Fruit fly (Drosophila melanogaster): Measurements from ENCODE around the gene msd5.

The msd5 gene

DNA sequence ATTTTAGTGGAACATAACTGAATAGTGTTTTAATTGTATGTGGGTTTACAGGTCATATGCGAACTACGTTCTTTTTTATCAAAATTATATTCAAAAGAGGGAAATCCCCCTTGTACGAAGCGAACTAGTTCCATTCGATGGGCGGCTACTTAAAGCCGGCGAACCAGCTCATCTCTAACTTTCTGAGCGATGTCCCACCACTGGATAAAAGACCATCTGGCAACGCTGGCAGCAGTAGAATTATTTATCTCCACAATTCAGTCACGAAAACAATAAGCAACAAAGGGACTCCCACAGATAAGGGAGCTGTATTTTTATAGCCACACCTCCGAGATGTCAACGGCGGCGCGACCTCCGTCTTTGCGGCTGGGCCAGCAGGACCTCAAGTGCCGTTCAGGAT, 37.3 kb downstream of the msd5 start, which contains the start of gene Rabex-5 (continued):
- peak; percentile 39; the same call in 1 of the 3 replicates for TF ChIP-seq zen2 (GFP tag; IDR thresholded peaks at IDR 0.05; ENCODE audit: partially characterized antibody)
- no peak for TF ChIP-seq h (optimal IDR thresholded peaks at IDR 0.05)
- TF ChIP-seq unc-4 (GFP tag; IDR thresholded peaks at IDR 0.05; ENCODE audit: partially characterized antibody), result peak; percentile 85
- TF ChIP-seq chn (GFP tag; optimal IDR thresholded peaks at IDR 0.05), result peak; percentile 37
- TF ChIP-seq CG4730 (GFP tag; IDR thresholded peaks at IDR 0.05), result no peak
- no peak for TF ChIP-seq CG30020 (tag; optimal IDR thresholded peaks at IDR 0.05)
- TF ChIP-seq CG12744 (GFP tag; optimal IDR thresholded peaks at IDR 0.05), result no peak
- no peak for TF ChIP-seq toy (GFP tag; IDR thresholded peaks at IDR 0.05)
- peak; percentile 73 for TF ChIP-seq CG1603 (tag; optimal IDR thresholded peaks at IDR 0.05)
- TF ChIP-seq mam (GFP tag; optimal IDR thresholded peaks at IDR 0.05), result peak; percentile 54
- TF ChIP-seq CG10274 (GFP tag; optimal IDR thresholded peaks at IDR 0.05), result no peak
- no peak for TF ChIP-seq otp (GFP tag; IDR thresholded peaks at IDR 0.05)
- no peak for TF ChIP-seq ham (GFP tag; IDR thresholded peaks at IDR 0.05)
- no peak for TF ChIP-seq CG6683 (GFP tag; optimal IDR thresholded peaks at IDR 0.05)
- TF ChIP-seq stwl (tag; optimal IDR thresholded peaks at IDR 0.05), result peak; percentile 87
- peak; percentile 41; the same call in 1 of the 2 replicates for TF ChIP-seq CG2129 (GFP tag; IDR thresholded peaks at IDR 0.05; ENCODE audit: partially characterized antibody)
- 0 out of 2 replicates have a peak, but pooled peaks have one; percentile 13 for TF ChIP-seq CG7372 (GFP tag; IDR thresholded peaks at IDR 0.05)
- no peak for TF ChIP-seq CG11398 (GFP tag; optimal IDR thresholded peaks at IDR 0.05)
- TF ChIP-seq TFAM (GFP tag; optimal IDR thresholded peaks at IDR 0.05), result no peak
- no peak for TF ChIP-seq dmrt99B (tag; optimal IDR thresholded peaks at IDR 0.05)
- no peak for TF ChIP-seq CG31224 (GFP tag; IDR thresholded peaks at IDR 0.05)
- TF ChIP-seq Pdp1 (GFP tag; optimal IDR thresholded peaks at IDR 0.05), result peak in 1 of 2 experiments; percentile 24
- TF ChIP-seq CG13424 (tag; optimal IDR thresholded peaks at IDR 0.05), result peak; percentile 37
- TF ChIP-seq sr (GFP tag; IDR thresholded peaks at IDR 0.05), result no peak
- TF ChIP-seq Ravus (GFP tag; IDR thresholded peaks at IDR 0.05), result no peak
- TF ChIP-seq ttk (GFP tag; IDR thresholded peaks at IDR 0.05), result no peak
- TF ChIP-seq fd3F (GFP tag; optimal IDR thresholded peaks at IDR 0.05), result no peak
- TF ChIP-seq danr (GFP tag; IDR thresholded peaks at IDR 0.05), result no peak
- no peak for TF ChIP-seq CG8281 (tag; optimal IDR thresholded peaks at IDR 0.05)
- TF ChIP-seq tio (GFP tag; optimal IDR thresholded peaks at IDR 0.05), result no peak
- peak; percentile 65 for TF ChIP-seq CG3847 (GFP tag; IDR thresholded peaks at IDR 0.05)
- TF ChIP-seq gfzf (GFP tag; optimal IDR thresholded peaks at IDR 0.05), result peak; percentile 23
- TF ChIP-seq tap (tag; optimal IDR thresholded peaks at IDR 0.05), result no peak
- no peak for TF ChIP-seq odd (GFP tag; optimal IDR thresholded peaks at IDR 0.05)
- no peak for TF ChIP-seq pfk (GFP tag; optimal IDR thresholded peaks at IDR 0.05)
- TF ChIP-seq CG1024 (GFP tag; IDR thresholded peaks at IDR 0.05), result no peak
- TF ChIP-seq Lpt (GFP tag; optimal IDR thresholded peaks at IDR 0.05), result no peak
- TF ChIP-seq CG9609 (GFP tag; optimal IDR thresholded peaks at IDR 0.05), result no peak
- TF ChIP-seq CG9437 (GFP tag; optimal IDR thresholded peaks at IDR 0.05), result no peak
- peak; percentile 22; the same call in 1 of the 2 replicates for TF ChIP-seq CG10366 (GFP tag; IDR thresholded peaks at IDR 0.05)
- TF ChIP-seq chm (GFP tag; IDR thresholded peaks at IDR 0.05), result no peak; the same call in 1 of the 2 replicates
- peak; percentile 50 for TF ChIP-seq NC2β (GFP tag; optimal IDR thresholded peaks at IDR 0.05)
- TF ChIP-seq pan (optimal IDR thresholded peaks at IDR 0.05), result no peak
- TF ChIP-seq pan (GFP tag; optimal IDR thresholded peaks at IDR 0.05 in 1 of 2, IDR thresholded peaks at IDR 0.05 in 1 of 2), result peak in 1 of 2 experiments; percentile 37
- TF ChIP-seq CG2116 (GFP tag; optimal IDR thresholded peaks at IDR 0.05), result peak; percentile 50
- no peak for TF ChIP-seq Fer3 (tag; optimal IDR thresholded peaks at IDR 0.05)
- no peak for TF ChIP-seq fd64A (GFP tag; optimal IDR thresholded peaks at IDR 0.05)
- peak; percentile 45 for TF ChIP-seq CG12155 (GFP tag; optimal IDR thresholded peaks at IDR 0.05)
- TF ChIP-seq CG7357 (GFP tag; IDR thresholded peaks at IDR 0.05), result no peak
- no peak for TF ChIP-seq CG12219 (GFP tag; optimal IDR thresholded peaks at IDR 0.05)
- no peak for TF ChIP-seq Mrtf (GFP tag; IDR thresholded peaks at IDR 0.05)
- TF ChIP-seq CG10321 (GFP tag; IDR thresholded peaks at IDR 0.05), result no peak

Measured in whole organism, embryonic.